Worm (Caenorhabditis elegans): ENCODE measurements around the gene Y73C8C.10.
A peak's percentile ranks its signal among the peaks of the same experiment; 100 is the strongest.

Y73C8C.10 gene

ce11 chrV:3127670-3128069, at the start of gene Y73C8C.10:
Gene Y73C8C.10 (minus strand): TSS chrV:3127770.
- no peak for TF ChIP-seq madf-9 (GFP tag; conservative IDR thresholded peaks at IDR 0.05)
- TF ChIP-seq nhr-28 (tag; optimal IDR thresholded peaks at IDR 0.05): peak; percentile 64
- TF ChIP-seq aha-1 (tag): peak; percentile 32

ce11 chrV:3176161-3176560, 48.6 kb upstream of the Y73C8C.10 start, which contains the start of gene srab-8:
Gene srab-8 (plus strand): TSS chrV:3176461.
- no peak for TF ChIP-seq daf-12 (tag; optimal IDR thresholded peaks at IDR 0.05)
- TF ChIP-seq dpl-1 (GFP tag; optimal IDR thresholded peaks at IDR 0.05): no peak
- TF ChIP-seq Y48G9A.11 (GFP tag; IDR thresholded peaks at IDR 0.05): no peak
- TF ChIP-seq set-16 (GFP tag; IDR thresholded peaks at IDR 0.05): no peak
- no peak for TF ChIP-seq pqm-1 (tag; optimal IDR thresholded peaks at IDR 0.05)
- no peak for TF ChIP-seq dve-1 (tag; optimal IDR thresholded peaks at IDR 0.05; ENCODE audit: insufficient read depth)
- no peak for TF ChIP-seq mdl-1 (tag; optimal IDR thresholded peaks at IDR 0.05)
- no peak for TF ChIP-seq saeg-2 (GFP tag; IDR thresholded peaks at IDR 0.05)
- no peak for TF ChIP-seq F49E8.2 (tag; optimal IDR thresholded peaks at IDR 0.05; ENCODE audit: borderline replicate concordance)

ce11 chrV:3171625-3172024, 44.1 kb upstream of the Y73C8C.10 start:
- TF ChIP-seq zag-1 (tag; optimal IDR thresholded peaks at IDR 0.05) (no peak), ceh-28 (tag; optimal IDR thresholded peaks at IDR 0.05) (peak; percentile 86)

- TF ChIP-seq nhr-28 (tag; optimal IDR thresholded peaks at IDR 0.05): no peak
Measured at ce11 chrV:3169838-3170237, 42.3 kb upstream of the Y73C8C.10 start, which contains the start of gene srbc-6. Gene srbc-6 (plus strand): TSS chrV:3170138.

ce11 chrV:3168650-3169049, 41.1 kb upstream of the Y73C8C.10 start, which contains the start of gene C36C5.15:
Gene C36C5.15 (minus strand): TSS chrV:3168750.
- TF ChIP-seq lim-7 (GFP tag; IDR thresholded peaks at IDR 0.05) (no peak), nhr-76 (tag; optimal IDR thresholded peaks at IDR 0.05) (no peak), hlh-11 (tag; optimal IDR thresholded peaks at IDR 0.05) (no peak), zfp-3 (GFP tag; conservative IDR thresholded peaks at IDR 0.05) (no peak), mep-1 (tag; optimal IDR thresholded peaks at IDR 0.05) (no peak), vab-7 (GFP tag; IDR thresholded peaks at IDR 0.05) (no peak)

- no peak for TF ChIP-seq ZK337.2 (GFP tag; IDR thresholded peaks at IDR 0.05)
- TF ChIP-seq mep-1 (tag; optimal IDR thresholded peaks at IDR 0.05): no peak
- no peak for TF ChIP-seq fos-1 (tag; optimal IDR thresholded peaks at IDR 0.05)
- TF ChIP-seq nhr-42 (GFP tag; IDR thresholded peaks at IDR 0.05): no peak
Measured at ce11 chrV:3166260-3166659, 38.7 kb upstream of the Y73C8C.10 start, which contains the start of gene C36C5.4. Gene C36C5.4 (plus strand): TSS chrV:3166560.

- TF ChIP-seq set-16 (GFP tag; IDR thresholded peaks at IDR 0.05): no peak
- TF ChIP-seq egl-27 (tag; optimal IDR thresholded peaks at IDR 0.05): no peak
- no peak for TF ChIP-seq daf-16 (GFP tag; optimal IDR thresholded peaks at IDR 0.05)
- TF ChIP-seq daf-16 (tag; optimal IDR thresholded peaks at IDR 0.05): no peak
- TF ChIP-seq tra-1 (GFP tag; IDR thresholded peaks at IDR 0.05): no peak
Measured at ce11 chrV:3165438-3165837, 37.9 kb upstream of the Y73C8C.10 start, which contains the start of gene C36C5.14. Gene C36C5.14 (minus strand): TSS chrV:3165538.

- peak; percentile 61 for TF ChIP-seq Y48G9A.11 (GFP tag; IDR thresholded peaks at IDR 0.05)
- TF ChIP-seq lin-15B (tag; optimal IDR thresholded peaks at IDR 0.05): no peak
- TF ChIP-seq arid-1 (GFP tag; conservative IDR thresholded peaks at IDR 0.05): peak; percentile 51; the same call in 1 of the 2 replicates
- TF ChIP-seq ceh-44 (GFP tag; IDR thresholded peaks at IDR 0.05): 0 out of 2 replicates have a peak, but pooled peaks have one; percentile 16
- no peak for TF ChIP-seq R02D3.7 (tag; optimal IDR thresholded peaks at IDR 0.05)
- no peak for TF ChIP-seq lsy-2 (tag; optimal IDR thresholded peaks at IDR 0.05)
- TF ChIP-seq lin-38 (GFP tag; IDR thresholded peaks at IDR 0.05): no peak
- no peak for TF ChIP-seq skn-1 (tag; optimal IDR thresholded peaks at IDR 0.05)
- TF ChIP-seq F49E8.2 (tag; optimal IDR thresholded peaks at IDR 0.05; ENCODE audit: borderline replicate concordance): peak; percentile 66
- no peak for TF ChIP-seq hmg-1.1 (GFP tag; IDR thresholded peaks at IDR 0.05)
- TF ChIP-seq snpc-1.2 (GFP tag; IDR thresholded peaks at IDR 0.05): peak; percentile 86
- TF ChIP-seq ceh-82 (tag; optimal IDR thresholded peaks at IDR 0.05): no peak
- TF ChIP-seq zip-2 (tag; optimal IDR thresholded peaks at IDR 0.05): no peak
- no peak for TF ChIP-seq Y105C5A.15 (GFP tag; IDR thresholded peaks at IDR 0.05)
- no peak for TF ChIP-seq daf-19 (GFP tag; conservative IDR thresholded peaks at IDR 0.05)
- TF ChIP-seq lim-7 (GFP tag; IDR thresholded peaks at IDR 0.05): peak; percentile 62; the same call in 1 of the 2 replicates
Measured at ce11 chrV:3163143-3163542, 35.6 kb upstream of the Y73C8C.10 start.
